Worm (Caenorhabditis elegans) whole organism, L4 larva: ENCODE measurements around the gene clec-21.
"Not testable (repeated sequence)": the region's sequence is repeated elsewhere in the genome, so short reads cannot be mapped to it uniquely, and the experiment has no call there.

Experiments used
- F37D6.2 ChIP-seq: sonication (generic microtip); optimal IDR thresholded peaks from 2 replicates; lab custom pipeline; 2016; ENCODE audit warnings: mild to moderate bottlenecking, missing genetic modification characterization, missing compliant biosample characterization
- F44E2.7 ChIP-seq: fragments of 200-800 bp; sonication (Bioruptor generic); IDR thresholded peaks from 2 replicates; pipeline ENCODE4 v2.1.2; 2022; ENCODE audit warnings: missing genetic modification characterization, missing compliant biosample characterization
- T26A8.4 ChIP-seq: fragments of 200-800 bp; sonication (Bioruptor generic); IDR thresholded peaks from 2 replicates; pipeline ENCODE4 v1.3.6; 2022; ENCODE audit warnings: missing genetic modification characterization, missing compliant biosample characterization
- Y105C5A.15 ChIP-seq: fragments of 200-800 bp; sonication (Bioruptor generic); IDR thresholded peaks from 2 replicates; pipeline ENCODE4 v1.3.6; 2022; ENCODE audit warnings: missing genetic modification characterization, missing compliant biosample characterization
- ceh-20 ChIP-seq: fragments of 200-800 bp; sonication (Bioruptor generic); IDR thresholded peaks from 2 replicates; pipeline ENCODE4 v1.3.6; 2022; ENCODE audit warnings: missing genetic modification reagents, missing genetic modification characterization, missing compliant biosample characterization
- ceh-82 ChIP-seq: sonication (generic microtip); optimal IDR thresholded peaks from 2 replicates; lab custom pipeline; 2017; ENCODE audit warnings: missing biosample characterization, missing genetic modification characterization
- cey-2 ChIP-seq: sonication (generic microtip); optimal IDR thresholded peaks from 3 replicates; lab custom pipeline; 2017; ENCODE audit warnings: missing genetic modification characterization, mild to moderate bottlenecking, missing compliant biosample characterization, antibody characterized with exemption, borderline replicate concordance; ENCODE audit not compliant: insufficient read depth
- daf-12 ChIP-seq: fragments of 150-350 bp; optimal IDR thresholded peaks from 2 replicates; lab custom pipeline; 2014; ENCODE audit warnings: missing biosample characterization, missing genetic modification reagents, missing genetic modification characterization
- daf-8 ChIP-seq: fragments of 200-800 bp; sonication (Bioruptor generic); IDR thresholded peaks from 2 replicates; pipeline ENCODE4 v1.3.6; 2022; ENCODE audit warnings: missing genetic modification characterization, missing compliant biosample characterization
- dmd-9 ChIP-seq: fragments of 200-800 bp; sonication (Bioruptor generic); IDR thresholded peaks from 2 replicates; pipeline ENCODE4 v1.3.6; 2022; ENCODE audit warnings: missing genetic modification reagents, missing genetic modification characterization, missing compliant biosample characterization
- duxl-1 ChIP-seq: sonication (generic microtip); optimal IDR thresholded peaks from 2 replicates; lab custom pipeline; 2016; ENCODE audit warnings: mild to moderate bottlenecking, missing genetic modification characterization, moderate library complexity, missing compliant biosample characterization; ENCODE audit not compliant: poor library complexity
- fkh-10 ChIP-seq: fragments of 150-350 bp; optimal IDR thresholded peaks from 2 replicates; lab custom pipeline; 2014; ENCODE audit warnings: missing biosample characterization, missing genetic modification reagents, missing genetic modification characterization
- hmg-1.1 ChIP-seq: fragments of 200-800 bp; sonication (Bioruptor generic); IDR thresholded peaks from 2 replicates; pipeline ENCODE4 v1.3.6; 2022; ENCODE audit warnings: missing genetic modification reagents, missing genetic modification characterization, missing compliant biosample characterization
- lir-3 ChIP-seq: sonication (generic microtip); optimal IDR thresholded peaks from 2 replicates; lab custom pipeline; 2016; ENCODE audit warnings: mild to moderate bottlenecking, missing genetic modification characterization, missing compliant biosample characterization
- madf-9 ChIP-seq: fragments of 200-800 bp; sonication (Bioruptor generic); conservative IDR thresholded peaks from 2 replicates; pipeline ENCODE4 v1.3.6; 2022; ENCODE audit warnings: missing genetic modification reagents, missing genetic modification characterization, missing compliant biosample characterization
- mdt-29 ChIP-seq: fragments of 200-800 bp; sonication (Bioruptor generic); IDR thresholded peaks from 2 replicates; pipeline ENCODE4 v1.3.6; 2022; ENCODE audit warnings: missing genetic modification reagents, missing genetic modification characterization, missing compliant biosample characterization
- mxl-3 ChIP-seq: fragments of 200-800 bp; sonication (Bioruptor generic); optimal IDR thresholded peaks from 2 replicates; lab custom pipeline; 2018; ENCODE audit warnings: mild to moderate bottlenecking, missing genetic modification characterization, missing compliant biosample characterization
- nhr-11 ChIP-seq: fragments of 150-350 bp; optimal IDR thresholded peaks from 2 replicates; lab custom pipeline; 2014; ENCODE audit warnings: missing biosample characterization, missing genetic modification characterization
- nhr-111 ChIP-seq: fragments of 200-800 bp; sonication (Bioruptor generic); optimal IDR thresholded peaks from 2 replicates; lab custom pipeline; 2018; ENCODE audit warnings: mild to moderate bottlenecking, missing genetic modification characterization, missing compliant biosample characterization
- pha-4 ChIP-seq, 2 experiments: fragments of 150-350 bp in 1 of 2; fragments of 200-800 bp in 1 of 2; sonication (Bioruptor generic) in 1 of 2; IDR thresholded peaks in 1 of 2; optimal IDR thresholded peaks in 1 of 2; 2 replicates each; pipeline versions ENCODE4 v1.3.6 to Lab custom; 2014 to 2022; ENCODE audit warnings: missing genetic modification characterization in 2 of 2, missing genetic modification reagents in 2 of 2, missing biosample characterization in 1 of 2, missing compliant biosample characterization in 1 of 2
- rbr-2 ChIP-seq: sonication (generic microtip); optimal IDR thresholded peaks from 2 replicates; lab custom pipeline; 2016; ENCODE audit warnings: missing genotype, missing genetic modification characterization, missing compliant biosample characterization
- saeg-2 ChIP-seq: fragments of 200-800 bp; sonication (Bioruptor generic); IDR thresholded peaks from 2 replicates; pipeline ENCODE4 v1.3.6; 2022; ENCODE audit warnings: missing genetic modification reagents, missing genetic modification characterization, missing compliant biosample characterization
- set-16 ChIP-seq: fragments of 200-800 bp; sonication (Bioruptor generic); IDR thresholded peaks from 2 replicates; pipeline ENCODE4 v1.3.6; 2022; ENCODE audit warnings: missing genetic modification reagents, missing genetic modification characterization, missing compliant biosample characterization
- skn-1 ChIP-seq: fragments of 150-350 bp; optimal IDR thresholded peaks from 2 replicates; lab custom pipeline; 2014; ENCODE audit warnings: missing biosample characterization, missing genetic modification characterization
- spr-3 ChIP-seq: fragments of 200-800 bp; sonication (Bioruptor generic); optimal IDR thresholded peaks from 2 replicates; lab custom pipeline; 2018; ENCODE audit warnings: mild to moderate bottlenecking, missing genetic modification characterization, missing compliant biosample characterization
- unc-62 ChIP-seq, 3 experiments: fragments of 150-350 bp in 1 of 3; sonication (generic microtip); optimal IDR thresholded peaks in 2 of 3; peaks in 1 of 3; 1 replicate in 1 of 3; 2 replicates in 2 of 3; lab custom pipeline; 2014 to 2017; ENCODE audit warnings: missing biosample characterization in 3 of 3, missing genetic modification characterization in 3 of 3, missing genetic modification reagents in 3 of 3, missing genotype in 1 of 3
- zag-1 ChIP-seq: fragments of 150-350 bp; optimal IDR thresholded peaks from 2 replicates; lab custom pipeline; 2014; ENCODE audit warnings: missing biosample characterization, missing genetic modification characterization

clec-21 gene

DNA sequence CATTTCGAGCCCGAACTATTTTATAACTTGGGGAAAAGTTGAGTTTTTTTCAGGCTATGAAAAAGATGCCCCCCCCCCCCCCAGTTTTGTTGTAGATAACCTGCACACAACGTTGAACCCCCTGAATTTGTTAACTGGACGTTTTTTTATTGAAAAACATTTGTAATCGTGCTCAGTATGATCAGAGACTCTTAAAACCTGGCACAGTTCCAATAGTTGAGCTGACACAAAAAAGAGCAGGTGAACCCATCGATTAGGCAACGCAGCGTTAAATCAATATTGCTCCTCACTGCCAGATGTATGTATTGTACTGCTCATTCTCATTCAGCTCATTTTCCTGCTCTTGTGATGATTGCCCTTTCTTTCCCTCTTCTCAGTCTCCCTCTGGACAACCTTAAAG lies 38.4 kb downstream of the clec-21 start, which contains the start of gene K05F6.12:
Gene K05F6.12, plus strand, starts transcription at position 301 of the 400 bp plus-strand sequence.
- TF ChIP-seq madf-9 (GFP tag; lab: Robert Waterston, UW), result no peak
- TF ChIP-seq fkh-10 (GFP tag; lab: Kevin White, UChicago), result no peak
- TF ChIP-seq unc-62 (GFP tag; optimal IDR thresholded peaks at IDR 0.05 in 1 of 2; lab: Kevin White, UChicago), result peak in 1 of 2 experiments; percentile 33
- TF ChIP-seq unc-62 (tag; optimal IDR thresholded peaks at IDR 0.05; lab: Kevin White, UChicago), result no peak
- TF ChIP-seq T26A8.4 (GFP tag; lab: Robert Waterston, UW), result no peak
- TF ChIP-seq spr-3 (GFP tag; lab: Kevin White, UChicago), result no peak
- TF ChIP-seq, all 104 proteins: peak for 1

DNA sequence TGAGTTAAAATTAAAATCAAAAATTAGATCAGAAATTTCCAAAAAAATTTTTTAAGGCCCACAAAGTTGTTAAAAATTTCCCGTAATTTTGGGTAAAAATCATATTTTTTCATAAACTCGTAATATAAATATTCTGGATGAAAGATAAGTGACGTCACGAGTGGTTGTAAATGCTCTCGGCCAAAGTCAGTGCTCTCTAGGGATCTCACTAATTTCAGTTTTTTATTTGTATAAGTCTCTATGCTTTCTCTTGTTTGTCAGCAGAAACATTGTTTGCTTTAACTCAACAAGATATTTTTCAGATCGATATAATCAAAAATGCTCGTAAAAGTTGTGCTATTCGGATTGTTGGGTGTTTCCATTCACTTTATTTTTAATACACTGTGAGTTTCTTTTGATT lies 40.9 kb downstream of the clec-21 start, which contains the start of gene K05F6.4:
Gene K05F6.4, plus strand, starts transcription at position 301 of the 400 bp plus-strand sequence.
- TF ChIP-seq Y105C5A.15 (GFP tag; lab: Robert Waterston, UW); lir-3 (tag; lab: Kevin White, UChicago); nhr-111: not testable (repeated sequence)

DNA sequence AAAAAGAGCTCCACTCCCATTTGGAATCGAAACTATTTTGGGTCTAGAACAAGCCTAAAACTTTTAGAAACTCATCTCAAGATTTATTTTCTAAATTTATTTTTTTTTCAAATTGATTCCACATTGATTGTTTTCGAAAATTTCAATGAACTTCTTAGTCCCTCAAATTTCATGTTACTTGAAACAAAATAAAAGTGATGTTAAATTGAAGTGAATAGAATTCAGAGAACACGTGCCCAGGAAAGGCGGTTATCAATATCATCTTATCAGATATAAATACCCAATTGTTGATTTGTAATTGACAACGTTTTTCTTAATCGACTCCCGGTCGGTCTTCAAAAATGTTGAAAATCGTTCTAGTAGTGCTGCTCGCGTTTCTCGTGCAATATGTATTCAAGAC lies 43.4 kb downstream of the clec-21 start, which contains the start of gene poml-4:
Gene poml-4, plus strand, starts transcription at position 301 of the 400 bp plus-strand sequence.
- TF ChIP-seq F44E2.7; daf-12 (tag; lab: Kevin White, UChicago); ceh-20: not testable (repeated sequence)

DNA sequence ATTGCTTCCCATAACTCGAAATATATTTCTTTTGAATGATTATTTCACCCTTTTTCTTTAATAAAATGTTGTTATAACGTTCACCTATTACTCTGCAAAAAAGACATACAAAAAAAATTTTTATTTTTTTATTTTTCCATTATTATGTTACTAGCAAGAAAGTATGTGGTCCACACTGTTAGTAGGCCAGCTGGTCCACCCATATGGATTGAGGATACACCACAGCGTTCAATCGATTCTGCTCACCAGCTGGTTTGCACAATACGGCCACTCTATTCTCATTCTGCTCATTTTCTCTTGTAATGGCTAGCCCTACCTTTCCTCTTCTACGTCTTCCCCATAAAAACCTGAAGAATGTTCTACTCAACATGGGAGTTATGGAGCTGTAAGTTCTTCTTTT lies 45.5 kb downstream of the clec-21 start, which contains the start of gene fbxb-44:
Gene fbxb-44, plus strand, starts transcription at position 301 of the 400 bp plus-strand sequence.
- no peak for TF ChIP-seq zag-1 (tag; lab: Kevin White, UChicago)
- no peak for TF ChIP-seq set-16
- TF ChIP-seq rbr-2 (tag; lab: Kevin White, UChicago), result no peak
- TF ChIP-seq dmd-9 (GFP tag; lab: Robert Waterston, UW), result no peak
- TF ChIP-seq duxl-1 (tag; lab: Kevin White, UChicago), result no peak
- TF ChIP-seq daf-12 (tag; lab: Kevin White, UChicago), result no peak
- no peak for TF ChIP-seq F37D6.2 (tag; lab: Kevin White, UChicago)
- TF ChIP-seq skn-1 (tag; lab: Kevin White, UChicago), result no peak
- TF ChIP-seq daf-8 (GFP tag; lab: Robert Waterston, UW), result no peak
- TF ChIP-seq, all 104 proteins: peak for 0

DNA sequence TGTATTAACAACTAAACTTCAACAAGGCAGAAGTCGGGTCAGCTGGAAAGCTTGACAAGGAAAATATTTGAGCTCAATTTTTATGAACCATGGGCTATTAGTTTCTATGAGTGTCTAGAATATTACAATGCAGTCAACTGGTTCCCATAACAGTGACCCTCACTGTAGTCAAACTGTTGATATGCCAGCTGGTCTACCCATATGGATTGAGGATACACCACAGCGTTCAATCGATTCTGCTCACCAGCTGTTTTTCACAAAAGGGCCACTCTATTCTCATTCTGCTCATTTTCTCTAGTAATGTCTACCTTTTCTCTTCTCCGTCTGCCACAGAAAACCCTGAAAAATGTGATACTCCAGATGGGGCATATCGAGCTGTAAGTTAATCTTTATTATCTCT lies 46.7 kb downstream of the clec-21 start, which contains the start of gene fbxb-42:
Gene fbxb-42, plus strand, starts transcription at position 301 of the 400 bp plus-strand sequence.
- peak in 1 of 2 experiments; percentile 27 for TF ChIP-seq unc-62 (GFP tag; optimal IDR thresholded peaks at IDR 0.05 in 1 of 2; lab: Kevin White, UChicago)
- TF ChIP-seq unc-62 (tag; optimal IDR thresholded peaks at IDR 0.05; lab: Kevin White, UChicago), result no peak
- TF ChIP-seq saeg-2 (GFP tag; lab: Robert Waterston, UW), result no peak

DNA sequence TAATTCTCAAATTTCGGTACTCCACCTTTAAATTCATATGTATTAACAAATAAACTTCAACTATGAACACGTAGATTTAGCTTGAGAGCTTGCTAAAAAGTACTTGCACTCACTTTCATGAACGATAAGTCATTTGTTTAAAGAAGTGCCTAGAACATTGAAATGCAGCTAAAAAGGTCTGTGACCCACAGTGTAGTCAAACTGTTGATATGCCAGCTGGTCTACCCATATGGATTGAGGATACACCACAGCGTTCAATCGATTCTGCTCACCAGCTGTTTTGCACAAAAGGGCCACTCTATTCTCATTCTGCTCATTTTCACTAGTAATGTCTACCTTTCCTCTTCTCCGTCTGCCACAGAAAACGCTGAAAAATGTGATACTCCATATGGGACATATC lies 48.1 kb downstream of the clec-21 start, which contains the start of gene fbxb-43:
Gene fbxb-43, plus strand, starts transcription at position 301 of the 400 bp plus-strand sequence.
- TF ChIP-seq hmg-1.1 (GFP tag; lab: Robert Waterston, UW), result no peak
- TF ChIP-seq mxl-3 (GFP tag; lab: Kevin White, UChicago), result no peak
- TF ChIP-seq duxl-1 (tag; lab: Kevin White, UChicago), result no peak
- no peak for TF ChIP-seq nhr-11 (tag; lab: Kevin White, UChicago)
- TF ChIP-seq cey-2 (tag; lab: Kevin White, UChicago), result no peak
- TF ChIP-seq ceh-82 (tag; lab: Kevin White, UChicago), result no peak
- no peak for TF ChIP-seq mdt-29 (GFP tag; lab: Robert Waterston, UW)
- TF ChIP-seq pha-4 (GFP tag; IDR thresholded peaks at IDR 0.05; lab: Robert Waterston, UW), result no peak
- TF ChIP-seq pha-4 (tag; optimal IDR thresholded peaks at IDR 0.05; lab: Kevin White, UChicago), result no peak
- TF ChIP-seq T26A8.4 (GFP tag; lab: Robert Waterston, UW), result no peak
